Worm (Caenorhabditis elegans): ENCODE results near the gene C14A6.8.

- TF ChIP-seq ama-1 (optimal IDR thresholded peaks at IDR 0.05) (no peak), ceh-13 (GFP tag; optimal IDR thresholded peaks at IDR 0.05) (no peak)
These were observed 42.9 kb downstream of the C14A6.8 start for ce11 chrV:18128545-18128944.
